Fruit fly (Drosophila melanogaster) whole organism, embryonic: ENCODE data around the gene CG16710.
A peak's percentile ranks its signal among the peaks of the same experiment; 100 is the strongest.

Source experiments
- CG12659 ChIP-seq: fragments of 200-800 bp; sonication (Bioruptor generic); optimal IDR thresholded peaks from 3 replicates; lab custom pipeline; 2017; ENCODE audit warnings: mild to moderate bottlenecking, missing biosample characterization, missing genetic modification reagents, missing genetic modification characterization
- CG13775 ChIP-seq: fragments of 200-800 bp; sonication (Bioruptor generic); optimal IDR thresholded peaks from 3 replicates; lab custom pipeline; 2017; ENCODE audit warnings: missing biosample characterization, mild to moderate bottlenecking, missing genetic modification characterization
- CG15696 ChIP-seq: fragments of 200-800 bp; sonication (Bioruptor generic); optimal IDR thresholded peaks from 2 replicates; lab custom pipeline; 2019; ENCODE audit warnings: missing biosample characterization, mild to moderate bottlenecking, missing genetic modification characterization, moderate library complexity
- CG16813 ChIP-seq: fragments of 200-800 bp; sonication (Bioruptor generic); IDR thresholded peaks from 3 replicates; pipeline ENCODE4 v1.3.6; 2022; ENCODE audit warnings: missing biosample characterization, missing genetic modification characterization; ENCODE audit not compliant: partially characterized antibody
- CG18476 ChIP-seq: fragments of 200-800 bp; sonication (Bioruptor generic); optimal IDR thresholded peaks from 2 replicates; lab custom pipeline; 2016; ENCODE audit warnings: missing biosample characterization, mild to moderate bottlenecking, missing genetic modification characterization
- CG2889 ChIP-seq: fragments of 200-800 bp; sonication (Bioruptor generic); IDR thresholded peaks from 3 replicates; pipeline ENCODE4 v1.3.6; 2022; ENCODE audit warnings: missing biosample characterization, missing genetic modification characterization
- CG3281 ChIP-seq: fragments of 200-800 bp; sonication (Bioruptor generic); optimal IDR thresholded peaks from 3 replicates; lab custom pipeline; 2017; ENCODE audit warnings: missing biosample characterization, mild to moderate bottlenecking, missing genetic modification characterization
- CG42726 ChIP-seq: fragments of 200-800 bp; sonication (Bioruptor generic); IDR thresholded peaks from 2 replicates; pipeline ENCODE4 v1.3.6; 2022; ENCODE audit warnings: missing biosample characterization, missing genetic modification characterization; ENCODE audit not compliant: partially characterized antibody
- CG6272 ChIP-seq: fragments of 200-800 bp; sonication (Bioruptor generic); IDR thresholded peaks from 2 replicates; pipeline ENCODE4 v1.3.6; 2022; ENCODE audit warnings: missing biosample characterization, missing genetic modification characterization
- CG6683 ChIP-seq: fragments of 200-800 bp; sonication (Bioruptor generic); optimal IDR thresholded peaks from 2 replicates; lab custom pipeline; 2017; ENCODE audit warnings: missing biosample characterization, mild to moderate bottlenecking, missing genetic modification characterization, missing genetic modification reagents
- CG6813 ChIP-seq: fragments of 200-800 bp; sonication (Bioruptor generic); optimal IDR thresholded peaks from 2 replicates; lab custom pipeline; 2017; ENCODE audit warnings: missing biosample characterization, missing genetic modification characterization, mild to moderate bottlenecking, moderate library complexity, missing genetic modification reagents
- CG9797 ChIP-seq: fragments of 200-800 bp; sonication (Bioruptor generic); optimal IDR thresholded peaks from 3 replicates; lab custom pipeline; 2018; ENCODE audit warnings: missing biosample characterization, mild to moderate bottlenecking, missing genetic modification characterization
- Dbx ChIP-seq: fragments of 200-800 bp; sonication (Bioruptor generic); IDR thresholded peaks from 3 replicates; pipeline ENCODE4 v1.3.6; 2022; ENCODE audit warnings: missing biosample characterization, missing genetic modification characterization
- HLH4C ChIP-seq: fragments of 200-800 bp; sonication (Bioruptor generic); IDR thresholded peaks from 3 replicates; pipeline ENCODE4 v1.3.6; 2022; ENCODE audit warnings: missing biosample characterization, missing genetic modification characterization; ENCODE audit not compliant: partially characterized antibody
- Hmr ChIP-seq: fragments of 200-800 bp; sonication (Bioruptor generic); optimal IDR thresholded peaks from 3 replicates; lab custom pipeline; 2017; ENCODE audit warnings: mild to moderate bottlenecking, missing biosample characterization, missing genetic modification reagents, missing genetic modification characterization
- Lhr ChIP-seq: fragments of 200-800 bp; sonication (Bioruptor generic); optimal IDR thresholded peaks from 3 replicates; lab custom pipeline; 2017; ENCODE audit warnings: mild to moderate bottlenecking, missing biosample characterization, missing genetic modification reagents, missing genetic modification characterization
- NfI ChIP-seq: fragments of 200-800 bp; sonication (Bioruptor generic); optimal IDR thresholded peaks from 3 replicates; lab custom pipeline; 2018; ENCODE audit warnings: missing biosample characterization, mild to moderate bottlenecking, missing genetic modification characterization, moderate library complexity
- Poxn ChIP-seq: fragments of 200-800 bp; sonication (Bioruptor generic); IDR thresholded peaks from 2 replicates; pipeline ENCODE4 v1.3.6; 2022; ENCODE audit warnings: missing biosample characterization, missing genetic modification characterization
- Ravus ChIP-seq: fragments of 200-800 bp; sonication (Bioruptor generic); IDR thresholded peaks from 2 replicates; pipeline ENCODE4 v1.3.6; 2022; ENCODE audit warnings: missing biosample characterization, missing genetic modification characterization
- Trl ChIP-seq, 3 experiments: fragments of >200 bp in 2 of 3; fragments of 200-800 bp in 1 of 3; sonication (Bioruptor generic) in 1 of 3; optimal IDR thresholded peaks; 2 replicates in 1 of 3; 3 replicates in 2 of 3; lab custom pipeline; 2016 to 2017; ENCODE audit warnings: missing biosample characterization in 1 of 3, missing genetic modification characterization in 1 of 3
- bcd ChIP-seq: fragments of 200-800 bp; sonication (Bioruptor generic); optimal IDR thresholded peaks from 2 replicates; lab custom pipeline; 2017; ENCODE audit warnings: missing biosample characterization, mild to moderate bottlenecking, missing genetic modification characterization
- bsh ChIP-seq, 2 experiments: fragments of 200-800 bp; sonication (Bioruptor generic); optimal IDR thresholded peaks; 2 replicates each; lab custom pipeline; 2017 to 2018; ENCODE audit warnings: mild to moderate bottlenecking in 2 of 2, missing biosample characterization in 2 of 2, missing genetic modification characterization in 2 of 2, moderate library complexity in 1 of 2
- cad ChIP-seq: fragments of >200 bp; optimal IDR thresholded peaks from 2 replicates; lab custom pipeline; 2017; ENCODE audit warnings: missing biosample characterization, missing genetic modification characterization
- fru ChIP-seq: fragments of >200 bp; optimal IDR thresholded peaks from 2 replicates; lab custom pipeline; 2017
- gce ChIP-seq: fragments of 200-800 bp; sonication (Bioruptor generic); IDR thresholded peaks from 3 replicates; pipeline ENCODE4 v1.3.6; 2022; ENCODE audit warnings: missing biosample characterization, missing genetic modification characterization
- hkb ChIP-seq, 2 experiments: fragments of 200-800 bp in 1 of 2; fragments of >200 bp in 1 of 2; sonication (Bioruptor generic) in 1 of 2; IDR thresholded peaks in 1 of 2; optimal IDR thresholded peaks in 1 of 2; 2 replicates each; pipeline versions ENCODE4 v1.3.6 to Lab custom; 2017 to 2022; ENCODE audit warnings: missing biosample characterization in 1 of 2, missing genetic modification characterization in 1 of 2
- klu ChIP-seq: fragments of 200-800 bp; sonication (Bioruptor generic); IDR thresholded peaks from 2 replicates; pipeline ENCODE4 v1.3.6; 2022; ENCODE audit warnings: missing biosample characterization, missing genetic modification characterization
- lab ChIP-seq: fragments of 200-800 bp; sonication (Bioruptor generic); optimal IDR thresholded peaks from 3 replicates; lab custom pipeline; 2017; ENCODE audit warnings: missing biosample characterization, missing genetic modification characterization, mild to moderate bottlenecking, moderate library complexity, missing genetic modification reagents
- mld ChIP-seq: fragments of 200-800 bp; sonication (Bioruptor generic); IDR thresholded peaks from 3 replicates; pipeline ENCODE4 v1.3.6; 2022; ENCODE audit warnings: missing biosample characterization, missing genetic modification characterization; ENCODE audit not compliant: partially characterized antibody
- odd ChIP-seq: fragments of 200-800 bp; sonication (Bioruptor generic); optimal IDR thresholded peaks from 2 replicates; lab custom pipeline; 2017; ENCODE audit warnings: missing biosample characterization, mild to moderate bottlenecking, missing genetic modification characterization
- onecut ChIP-seq: fragments of 200-800 bp; sonication (Bioruptor generic); IDR thresholded peaks from 2 replicates; pipeline ENCODE4 v1.3.6; 2022; ENCODE audit warnings: missing biosample characterization, missing genetic modification characterization
- pb ChIP-seq: fragments of 200-800 bp; sonication (Bioruptor generic); optimal IDR thresholded peaks from 3 replicates; lab custom pipeline; 2016; ENCODE audit warnings: missing biosample characterization, missing genetic modification characterization
- run ChIP-seq: fragments of 200-800 bp; sonication (Bioruptor generic); optimal IDR thresholded peaks from 3 replicates; lab custom pipeline; 2018; ENCODE audit warnings: missing biosample characterization, mild to moderate bottlenecking, missing genetic modification characterization
- scrt ChIP-seq: fragments of 200-800 bp; sonication (Bioruptor generic); optimal IDR thresholded peaks from 2 replicates; lab custom pipeline; 2018; ENCODE audit warnings: missing biosample characterization, mild to moderate bottlenecking, missing genetic modification characterization, moderate library complexity
- sob ChIP-seq: fragments of 200-800 bp; sonication (Bioruptor generic); IDR thresholded peaks from 2 replicates; pipeline ENCODE4 v1.3.6; 2022; ENCODE audit warnings: missing biosample characterization, missing genetic modification characterization
- twi ChIP-seq: fragments of 200-800 bp; optimal IDR thresholded peaks from 2 replicates; lab custom pipeline; 2019; ENCODE audit warnings: missing biosample characterization, mild to moderate bottlenecking, missing genetic modification characterization, moderate library complexity
- vfl ChIP-seq: fragments of 200-800 bp; sonication (Bioruptor generic); optimal IDR thresholded peaks from 2 replicates; lab custom pipeline; 2016; ENCODE audit warnings: missing biosample characterization, missing genetic modification characterization
- vvl ChIP-seq: fragments of 200-800 bp; sonication (Bioruptor generic); IDR thresholded peaks from 2 replicates; pipeline ENCODE4 v1.3.6; 2022; ENCODE audit warnings: missing biosample characterization, missing genetic modification characterization
- wek ChIP-seq: fragments of 200-800 bp; sonication (Bioruptor generic); optimal IDR thresholded peaks from 3 replicates; lab custom pipeline; 2018; ENCODE audit warnings: missing biosample characterization, mild to moderate bottlenecking, missing genetic modification characterization, moderate library complexity
- wor ChIP-seq: fragments of 200-800 bp; sonication (Bioruptor generic); IDR thresholded peaks from 2 replicates; pipeline ENCODE4 v1.3.6; 2022; ENCODE audit warnings: missing biosample characterization, missing genetic modification characterization
- zen ChIP-seq: fragments of 200-800 bp; sonication (Bioruptor generic); optimal IDR thresholded peaks from 3 replicates; lab custom pipeline; 2018; ENCODE audit warnings: missing biosample characterization, mild to moderate bottlenecking, missing genetic modification characterization, moderate library complexity

The CG16710 gene

dm6 chr3R:23724843-23725506 is 42.7 kb downstream of the CG16710 start (continued):
- no peak for TF ChIP-seq CG16813 (GFP tag; lab: Robert Waterston, UW)
- no peak for TF ChIP-seq NfI (GFP tag; lab: Kevin White, UChicago)
- no peak for TF ChIP-seq hkb (optimal IDR thresholded peaks at IDR 0.05; lab: Kevin White, UChicago)
- no peak for TF ChIP-seq hkb (GFP tag; IDR thresholded peaks at IDR 0.05; lab: Robert Waterston, UW)
- no peak for TF ChIP-seq twi
- TF ChIP-seq Trl (optimal IDR thresholded peaks at IDR 0.05; lab: Kevin White, UChicago), result no peak
- no peak for TF ChIP-seq Trl (GFP tag; optimal IDR thresholded peaks at IDR 0.05; lab: Kevin White, UChicago)
- no peak for TF ChIP-seq HLH4C (GFP tag; lab: Robert Waterston, UW)
- no peak for TF ChIP-seq CG42726 (GFP tag; lab: Robert Waterston, UW)
- no peak for TF ChIP-seq CG18476 (GFP tag; lab: Kevin White, UChicago)
- TF ChIP-seq CG6813, result peak; percentile 8
- TF ChIP-seq Ravus, result no peak
- TF ChIP-seq CG3281 (GFP tag; lab: Kevin White, UChicago), result no peak
- TF ChIP-seq gce (GFP tag; lab: Robert Waterston, UW), result no peak
- no peak for TF ChIP-seq Dbx
- TF ChIP-seq sob (GFP tag; lab: Robert Waterston, UW), result no peak
- TF ChIP-seq zen (tag; lab: Kevin White, UChicago), result no peak
- no peak for TF ChIP-seq run (tag; lab: Kevin White, UChicago)
- no peak for TF ChIP-seq CG13775 (GFP tag; lab: Kevin White, UChicago)
- no peak for TF ChIP-seq onecut
- TF ChIP-seq Hmr (GFP tag; lab: Kevin White, UChicago), result peak; percentile 23
- no peak for TF ChIP-seq CG12659 (GFP tag; lab: Kevin White, UChicago)
- TF ChIP-seq Lhr (GFP tag; lab: Kevin White, UChicago), result no peak
- TF ChIP-seq CG9797 (GFP tag; lab: Kevin White, UChicago), result no peak
- TF ChIP-seq bcd (GFP tag; lab: Kevin White, UChicago), result no peak
- TF ChIP-seq lab (GFP tag; lab: Kevin White, UChicago), result peak; percentile 39
- no peak for TF ChIP-seq Poxn
- no peak for TF ChIP-seq pb (GFP tag; lab: Kevin White, UChicago)
- no peak for TF ChIP-seq CG2889
- no peak for TF ChIP-seq odd
- no peak for TF ChIP-seq wek (GFP tag; lab: Kevin White, UChicago)
- no peak for TF ChIP-seq CG6683 (GFP tag; lab: Kevin White, UChicago)
- TF ChIP-seq vvl (GFP tag; lab: Robert Waterston, UW), result no peak
- TF ChIP-seq CG15696, result no peak
- TF ChIP-seq vfl, result no peak
- TF ChIP-seq bsh (GFP tag; optimal IDR thresholded peaks at IDR 0.05; lab: Kevin White, UChicago), result no peak
- no peak for TF ChIP-seq mld (GFP tag; lab: Robert Waterston, UW)
- no peak for TF ChIP-seq cad (GFP tag; lab: Kevin White, UChicago)
- no peak for TF ChIP-seq CG6272 (GFP tag; lab: Robert Waterston, UW)
- no peak for TF ChIP-seq klu (GFP tag; lab: Robert Waterston, UW)
- TF ChIP-seq scrt, result no peak
- no peak for TF ChIP-seq fru (lab: Kevin White, UChicago)
- TF ChIP-seq wor (GFP tag; lab: Robert Waterston, UW), result no peak
